Fruit fly (Drosophila melanogaster): Measurements from ENCODE around the gene CG34241.
A peak's percentile ranks its signal among the peaks of the same experiment; 100 is the strongest.

CG34241 gene

dm6 chr3L:12090898-12091685 lies 36.7 kb upstream of the CG34241 start (continued):
- TF ChIP-seq Awh (GFP tag; IDR thresholded peaks at IDR 0.05): no peak
- no peak for TF ChIP-seq CG42726 (GFP tag; IDR thresholded peaks at IDR 0.05; ENCODE audit: partially characterized antibody)
- TF ChIP-seq Dad (GFP tag; optimal IDR thresholded peaks at IDR 0.05): no peak
- TF ChIP-seq Side (GFP tag; optimal IDR thresholded peaks at IDR 0.05): no peak
- no peak for TF ChIP-seq tna (GFP tag; IDR thresholded peaks at IDR 0.05; ENCODE audit: partially characterized antibody)
- TF ChIP-seq prd (optimal IDR thresholded peaks at IDR 0.05): no peak
- peak; percentile 76 for TF ChIP-seq prd (GFP tag; IDR thresholded peaks at IDR 0.05)
- no peak for TF ChIP-seq da (GFP tag; optimal IDR thresholded peaks at IDR 0.05)
- TF ChIP-seq Trl (optimal IDR thresholded peaks at IDR 0.05): no peak
- TF ChIP-seq Trl (GFP tag; optimal IDR thresholded peaks at IDR 0.05): peak; percentile 45
- no peak for TF ChIP-seq CrebB (tag; optimal IDR thresholded peaks at IDR 0.05)
- no peak; the same call in 2 of the 3 replicates for TF ChIP-seq Mrtf (GFP tag; IDR thresholded peaks at IDR 0.05)
- peak; percentile 64 for TF ChIP-seq nau (GFP tag; optimal IDR thresholded peaks at IDR 0.05)
- TF ChIP-seq CG8924 (tag; optimal IDR thresholded peaks at IDR 0.05): peak; percentile 57
- TF ChIP-seq shn (GFP tag; optimal IDR thresholded peaks at IDR 0.05): no peak
- TF ChIP-seq Fer2 (tag; optimal IDR thresholded peaks at IDR 0.05): no peak
- no peak for TF ChIP-seq Dref (GFP tag; IDR thresholded peaks at IDR 0.05)
- no peak for TF ChIP-seq ERR (GFP tag; optimal IDR thresholded peaks at IDR 0.05)
- peak; percentile 20 for TF ChIP-seq CG11723 (GFP tag; optimal IDR thresholded peaks at IDR 0.05)
- TF ChIP-seq jing (GFP tag; optimal IDR thresholded peaks at IDR 0.05): peak; percentile 35
- TF ChIP-seq wek (GFP tag; optimal IDR thresholded peaks at IDR 0.05): peak; percentile 55
- no peak for TF ChIP-seq CG34224 (GFP tag; IDR thresholded peaks at IDR 0.05; ENCODE audit: partially characterized antibody)
- TF ChIP-seq ara (GFP tag; IDR thresholded peaks at IDR 0.05): 0 out of 2 replicates have a peak, but pooled peaks have one; percentile 8
- TF ChIP-seq CG8089 (GFP tag; optimal IDR thresholded peaks at IDR 0.05): no peak
- TF ChIP-seq Sry-β (GFP tag; optimal IDR thresholded peaks at IDR 0.05): no peak
- no peak for TF ChIP-seq CG1832 (GFP tag; optimal IDR thresholded peaks at IDR 0.05)
- TF ChIP-seq ato (GFP tag; IDR thresholded peaks at IDR 0.05; ENCODE audit: partially characterized antibody): no peak
- TF ChIP-seq Deaf1 (tag; optimal IDR thresholded peaks at IDR 0.05): peak; percentile 7
- TF ChIP-seq CG8290 (GFP tag; optimal IDR thresholded peaks at IDR 0.05): no peak
- TF ChIP-seq CG8290 (tag; optimal IDR thresholded peaks at IDR 0.05): peak in 1 of 2 experiments; percentile 36
- no peak for TF ChIP-seq Bdp1 (GFP tag; optimal IDR thresholded peaks at IDR 0.05)
- peak; percentile 9 for TF ChIP-seq abd-A (tag; optimal IDR thresholded peaks at IDR 0.05)
- TF ChIP-seq gem (tag; optimal IDR thresholded peaks at IDR 0.05): peak; percentile 73
- peak; percentile 59 for TF ChIP-seq CG5180 (GFP tag; optimal IDR thresholded peaks at IDR 0.05)
- TF ChIP-seq bsh (GFP tag; optimal IDR thresholded peaks at IDR 0.05): no peak
- TF ChIP-seq BtbVII (GFP tag; optimal IDR thresholded peaks at IDR 0.05): peak; percentile 77
- TF ChIP-seq pnt (GFP tag; optimal IDR thresholded peaks at IDR 0.05): no peak
- peak; percentile 20 for TF ChIP-seq sd (tag; optimal IDR thresholded peaks at IDR 0.05)
- peak; percentile 23; the same call in 1 of the 2 replicates for TF ChIP-seq wdn (GFP tag; IDR thresholded peaks at IDR 0.05)
- peak; percentile 48; the same call in 1 of the 3 replicates for TF ChIP-seq so (GFP tag; IDR thresholded peaks at IDR 0.05)
- no peak for TF ChIP-seq Hr78 (GFP tag; optimal IDR thresholded peaks at IDR 0.05)
- TF ChIP-seq psq (GFP tag; optimal IDR thresholded peaks at IDR 0.05): no peak
- TF ChIP-seq slou (GFP tag; optimal IDR thresholded peaks at IDR 0.05): peak; percentile 34
- no peak for TF ChIP-seq CG7745 (tag; optimal IDR thresholded peaks at IDR 0.05)
- TF ChIP-seq Myb (GFP tag; optimal IDR thresholded peaks at IDR 0.05): no peak
- peak; percentile 21; the same call in 1 of the 2 replicates for TF ChIP-seq CG16779 (GFP tag; IDR thresholded peaks at IDR 0.05)
- TF ChIP-seq CG6854 (GFP tag; optimal IDR thresholded peaks at IDR 0.05): peak; percentile 13
- TF ChIP-seq chif (GFP tag; optimal IDR thresholded peaks at IDR 0.05): peak in 1 of 2 experiments; percentile 24
- TF ChIP-seq HLHmδ (GFP tag; optimal IDR thresholded peaks at IDR 0.05): no peak
- no peak for TF ChIP-seq CG8478 (optimal IDR thresholded peaks at IDR 0.05)
